Fruit fly (Drosophila melanogaster) S2 (cell line): ENCODE data around the gene Fur1.

ENCODE experiments used
- CG8478 ChIP-seq: fragments of >200 bp; optimal IDR thresholded peaks from 2 replicates; lab custom pipeline; 2018
- CTCF ChIP-seq, 2 experiments: fragments of >200 bp; optimal IDR thresholded peaks; 2 replicates each; lab custom pipeline; 2018

DNA sequence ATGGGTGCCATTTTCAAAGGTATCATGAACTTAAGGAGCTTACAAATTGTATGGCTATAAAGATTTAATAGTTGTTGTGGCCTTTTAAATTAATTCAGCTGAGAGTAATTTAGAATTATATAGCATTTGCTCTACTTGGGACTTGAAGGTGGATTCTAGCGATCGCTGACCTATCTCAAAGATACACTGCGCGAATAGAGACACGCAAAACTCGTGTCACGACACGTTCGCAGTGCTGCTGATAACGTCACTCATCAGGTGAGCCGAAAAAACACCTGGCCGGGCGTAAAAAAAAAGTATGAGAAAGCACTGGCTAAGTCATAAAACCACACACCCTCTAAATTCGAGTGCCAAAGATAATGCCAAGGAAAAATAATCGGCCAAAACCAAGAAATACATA is 16.8 kb upstream of the Fur1 start:
- TF ChIP-seq CG8478 (lab: Kevin White, UChicago), result no peak
- TF ChIP-seq CTCF (optimal IDR thresholded peaks at IDR 0.05; lab: Kevin White, UChicago), result no peak
